Fruit fly (Drosophila melanogaster) whole organism, prepupa: Measurements from ENCODE around the gene ppk31.
A peak's percentile ranks its signal among the peaks of the same experiment; 100 is the strongest.

Source experiments
- CG10631 ChIP-seq: fragments of 200-800 bp; sonication (Bioruptor generic); optimal IDR thresholded peaks from 2 replicates; lab custom pipeline; 2016; ENCODE audit warnings: missing biosample characterization, missing genetic modification characterization
- CG10669 ChIP-seq: fragments of 200-800 bp; sonication (Bioruptor generic); optimal IDR thresholded peaks from 3 replicates; lab custom pipeline; 2018; ENCODE audit warnings: missing biosample characterization, mild to moderate bottlenecking, missing genetic modification characterization, moderate library complexity
- CG11294 ChIP-seq: fragments of 200-800 bp; sonication (Bioruptor generic); IDR thresholded peaks from 2 replicates; pipeline ENCODE4 v1.3.6; 2022; ENCODE audit warnings: missing biosample characterization, missing genetic modification characterization
- CG11762 ChIP-seq: fragments of 200-800 bp; sonication (Bioruptor generic); optimal IDR thresholded peaks from 3 replicates; lab custom pipeline; 2016; ENCODE audit warnings: missing biosample characterization, missing genetic modification characterization; ENCODE audit not compliant: insufficient read depth
- CG1621 ChIP-seq: fragments of 200-800 bp; sonication (Bioruptor generic); optimal IDR thresholded peaks from 3 replicates; lab custom pipeline; 2018; ENCODE audit warnings: missing biosample characterization, mild to moderate bottlenecking, missing genetic modification characterization
- CG3032 ChIP-seq: fragments of 200-800 bp; optimal IDR thresholded peaks from 2 replicates; lab custom pipeline; 2019; ENCODE audit warnings: missing biosample characterization, mild to moderate bottlenecking, missing genetic modification characterization, moderate library complexity
- CG31627 ChIP-seq: fragments of 200-800 bp; sonication (Bioruptor generic); optimal IDR thresholded peaks from 3 replicates; lab custom pipeline; 2016; ENCODE audit warnings: missing biosample characterization, missing genetic modification characterization
- CG32006 ChIP-seq: fragments of 200-800 bp; sonication (Bioruptor generic); optimal IDR thresholded peaks from 3 replicates; lab custom pipeline; 2017; ENCODE audit warnings: missing biosample characterization, mild to moderate bottlenecking, missing genetic modification characterization
- CG34406 ChIP-seq: fragments of 200-800 bp; sonication (Bioruptor generic); optimal IDR thresholded peaks from 3 replicates; lab custom pipeline; 2016; ENCODE audit warnings: missing biosample characterization, missing genetic modification characterization
- CG3919 ChIP-seq: fragments of 200-800 bp; sonication (Bioruptor generic); optimal IDR thresholded peaks from 3 replicates; lab custom pipeline; 2016; ENCODE audit warnings: missing biosample characterization, missing genetic modification characterization
- CG4318 ChIP-seq: fragments of 200-800 bp; sonication (Bioruptor generic); optimal IDR thresholded peaks from 3 replicates; lab custom pipeline; 2017; ENCODE audit warnings: missing biosample characterization, mild to moderate bottlenecking, missing genetic modification characterization
- CG6163 ChIP-seq: fragments of 200-800 bp; sonication (Bioruptor generic); IDR thresholded peaks from 3 replicates; pipeline ENCODE4 v1.3.6; 2022; ENCODE audit warnings: missing biosample characterization, missing genetic modification characterization
- CG6808 ChIP-seq: fragments of 200-800 bp; sonication (Bioruptor generic); optimal IDR thresholded peaks from 3 replicates; lab custom pipeline; 2017; ENCODE audit warnings: missing biosample characterization, missing genetic modification characterization, mild to moderate bottlenecking, moderate library complexity, missing genetic modification reagents
- CG8119 ChIP-seq: fragments of 200-800 bp; sonication (Bioruptor generic); IDR thresholded peaks from 3 replicates; pipeline ENCODE4 v1.3.6; 2022; ENCODE audit warnings: missing biosample characterization, missing genetic modification characterization
- CG9139 ChIP-seq: fragments of 200-800 bp; sonication (Bioruptor generic); optimal IDR thresholded peaks from 3 replicates; lab custom pipeline; 2017; ENCODE audit warnings: missing biosample characterization, mild to moderate bottlenecking, missing genetic modification characterization
- Eip75B ChIP-seq: fragments of 200-800 bp; sonication (Bioruptor generic); optimal IDR thresholded peaks from 3 replicates; lab custom pipeline; 2016; ENCODE audit warnings: missing biosample characterization, missing genetic modification characterization
- Eip78C ChIP-seq: fragments of 200-800 bp; sonication (Bioruptor generic); peaks from one replicate; lab custom pipeline; 2016; ENCODE audit warnings: missing biosample characterization, missing genetic modification characterization
- Eip93F ChIP-seq: fragments of 200-800 bp; sonication (Bioruptor generic); optimal IDR thresholded peaks from 2 replicates; lab custom pipeline; 2016; ENCODE audit warnings: missing biosample characterization, mild to moderate bottlenecking, missing genetic modification characterization
- Ets96B ChIP-seq: fragments of 200-800 bp; optimal IDR thresholded peaks from 2 replicates; lab custom pipeline; 2019; ENCODE audit warnings: missing biosample characterization, mild to moderate bottlenecking, missing genetic modification characterization, moderate library complexity
- Hr38 ChIP-seq: sonication (Bioruptor generic); optimal IDR thresholded peaks from 2 replicates; lab custom pipeline; 2016; ENCODE audit warnings: missing biosample characterization, missing genetic modification characterization
- Hr39 ChIP-seq: fragments of 200-800 bp; sonication (Bioruptor generic); optimal IDR thresholded peaks from 2 replicates; lab custom pipeline; 2016; ENCODE audit warnings: missing biosample characterization, missing genetic modification characterization
- Hr4 ChIP-seq: fragments of 200-800 bp; sonication (Bioruptor generic); optimal IDR thresholded peaks from 3 replicates; lab custom pipeline; 2016; ENCODE audit warnings: missing biosample characterization, missing genetic modification characterization
- Lpt ChIP-seq: fragments of 200-800 bp; sonication (Bioruptor generic); optimal IDR thresholded peaks from 3 replicates; lab custom pipeline; 2016; ENCODE audit warnings: missing biosample characterization, missing genetic modification characterization
- OdsH ChIP-seq: fragments of 200-800 bp; sonication (Bioruptor generic); optimal IDR thresholded peaks from 3 replicates; lab custom pipeline; 2016; ENCODE audit warnings: missing biosample characterization, missing genetic modification characterization
- Smox ChIP-seq: fragments of 200-800 bp; sonication (Bioruptor generic); optimal IDR thresholded peaks from 3 replicates; lab custom pipeline; 2016; ENCODE audit warnings: missing biosample characterization, missing genetic modification characterization
- Sox14 ChIP-seq: fragments of 200-800 bp; sonication (Bioruptor generic); optimal IDR thresholded peaks from 3 replicates; lab custom pipeline; 2016; ENCODE audit warnings: missing biosample characterization, missing genetic modification characterization
- achi ChIP-seq: fragments of 200-800 bp; sonication (Bioruptor generic); optimal IDR thresholded peaks from 3 replicates; lab custom pipeline; 2016; ENCODE audit warnings: missing biosample characterization, missing genetic modification characterization
- acj6 ChIP-seq: fragments of 200-800 bp; sonication (Bioruptor generic); optimal IDR thresholded peaks from 3 replicates; lab custom pipeline; 2016; ENCODE audit warnings: missing biosample characterization, missing genetic modification characterization
- dac ChIP-seq: fragments of 200-800 bp; sonication (Bioruptor generic); optimal IDR thresholded peaks from 2 replicates; lab custom pipeline; 2017; ENCODE audit warnings: missing biosample characterization, mild to moderate bottlenecking, missing genetic modification characterization
- dsx ChIP-seq: fragments of 200-800 bp; optimal IDR thresholded peaks from 3 replicates; lab custom pipeline; 2019; ENCODE audit warnings: missing biosample characterization, mild to moderate bottlenecking, missing genetic modification characterization, moderate library complexity; ENCODE audit not compliant: poor library complexity, severe bottlenecking
- eg ChIP-seq: fragments of 200-800 bp; sonication (Bioruptor generic); IDR thresholded peaks from 3 replicates; pipeline ENCODE4 v1.3.6; 2022; ENCODE audit warnings: missing biosample characterization, missing genetic modification characterization
- fd59A ChIP-seq: fragments of 200-800 bp; sonication (Bioruptor generic); optimal IDR thresholded peaks from 2 replicates; lab custom pipeline; 2017; ENCODE audit warnings: missing biosample characterization, mild to moderate bottlenecking, missing genetic modification characterization, missing genetic modification reagents
- net ChIP-seq: fragments of 200-800 bp; sonication (Bioruptor generic); optimal IDR thresholded peaks from 3 replicates; lab custom pipeline; 2016; ENCODE audit warnings: missing biosample characterization, missing genetic modification characterization
- pdm3 ChIP-seq: fragments of 200-800 bp; sonication (Bioruptor generic); optimal IDR thresholded peaks from 3 replicates; lab custom pipeline; 2016; ENCODE audit warnings: missing biosample characterization, missing genetic modification characterization
- salr ChIP-seq, 2 experiments: fragments of 200-800 bp; sonication (Bioruptor generic); optimal IDR thresholded peaks; 3 replicates each; lab custom pipeline; 2016 to 2018; ENCODE audit warnings: missing biosample characterization in 2 of 2, missing genetic modification characterization in 2 of 2, mild to moderate bottlenecking in 1 of 2
- spab ChIP-seq: fragments of 200-800 bp; sonication (Bioruptor generic); optimal IDR thresholded peaks from 2 replicates; lab custom pipeline; 2017; ENCODE audit warnings: missing biosample characterization, mild to moderate bottlenecking, missing genetic modification characterization, missing genetic modification reagents
- ss ChIP-seq, 2 experiments: fragments of 200-800 bp; sonication (Bioruptor generic); optimal IDR thresholded peaks; 2 replicates in 1 of 2; 3 replicates in 1 of 2; lab custom pipeline; 2017 to 2018; ENCODE audit warnings: mild to moderate bottlenecking in 2 of 2, missing biosample characterization in 2 of 2, missing genetic modification characterization in 2 of 2, moderate library complexity in 1 of 2
- svp ChIP-seq: fragments of 200-800 bp; sonication (Bioruptor generic); peaks from one replicate; lab custom pipeline; 2016; ENCODE audit warnings: missing biosample characterization, missing genetic modification characterization

The ppk31 gene

dm6 chr3R:27177567-27177966 lies 14.6 kb downstream of the ppk31 start (continued):
- TF ChIP-seq CG8119 (GFP tag; lab: Robert Waterston, UW) (no peak), CG6163 (GFP tag; lab: Robert Waterston, UW) (no peak), CG3919 (peak; percentile 39), Eip93F (GFP tag; lab: Kevin White, UChicago) (no peak), svp (GFP tag; lab: Kevin White, UChicago) (peak; percentile 62), Eip75B (GFP tag; lab: Kevin White, UChicago) (peak; percentile 24), salr (GFP tag; optimal IDR thresholded peaks at IDR 0.05; lab: Kevin White, UChicago) (peak in 1 of 2 experiments; percentile 14), CG4318 (GFP tag; lab: Kevin White, UChicago) (no peak), CG34406 (peak; percentile 42), Lpt (GFP tag; lab: Kevin White, UChicago) (no peak), CG6808 (peak; percentile 50), Hr38 (GFP tag; lab: Kevin White, UChicago) (no peak)

- TF ChIP-seq CG6808 (peak; percentile 73), CG9139 (GFP tag; lab: Kevin White, UChicago) (peak; percentile 19), CG3032 (tag; lab: Kevin White, UChicago) (peak; percentile 62), Eip75B (GFP tag; lab: Kevin White, UChicago) (peak; percentile 13), Smox (GFP tag; lab: Kevin White, UChicago) (no peak), dsx (GFP tag; lab: Kevin White, UChicago) (peak; percentile 53), CG32006 (peak; percentile 48), eg (GFP tag; lab: Robert Waterston, UW) (no peak), Hr39 (GFP tag; lab: Kevin White, UChicago) (no peak), achi (GFP tag; lab: Kevin White, UChicago) (peak; percentile 41), dac (no peak), acj6 (GFP tag; lab: Kevin White, UChicago) (peak; percentile 23), ss (GFP tag; optimal IDR thresholded peaks at IDR 0.05; lab: Kevin White, UChicago) (peak; percentile 31 to 95), fd59A (GFP tag; lab: Kevin White, UChicago) (peak; percentile 51), CG11762 (GFP tag; lab: Kevin White, UChicago) (no peak), Sox14 (GFP tag; lab: Kevin White, UChicago) (peak; percentile 39), CG10631 (GFP tag; lab: Kevin White, UChicago) (peak; percentile 66), CG11294 (GFP tag; lab: Robert Waterston, UW) (no peak), CG10669 (GFP tag; lab: Kevin White, UChicago) (peak; percentile 56), CG8119 (GFP tag; lab: Robert Waterston, UW) (peak; percentile 60; the same call in 2 of the 3 replicates), Eip78C (GFP tag; lab: Kevin White, UChicago) (peak; percentile 85), net (GFP tag; lab: Kevin White, UChicago) (peak; percentile 3), CG1621 (peak; percentile 24), Ets96B (tag; lab: Kevin White, UChicago) (peak; percentile 69), CG31627 (GFP tag; lab: Kevin White, UChicago) (no peak), CG6163 (GFP tag; lab: Robert Waterston, UW) (peak; percentile 32; the same call in 1 of the 3 replicates), pdm3 (GFP tag; lab: Kevin White, UChicago) (peak; percentile 26), CG3919 (peak; percentile 48), spab (GFP tag; lab: Kevin White, UChicago) (peak; percentile 60), OdsH (GFP tag; lab: Kevin White, UChicago) (peak; percentile 22), salr (GFP tag; optimal IDR thresholded peaks at IDR 0.05; lab: Kevin White, UChicago) (peak; percentile 4 to 47), Hr4 (peak; percentile 47)
Measured at dm6 chr3R:27178546-27179375, 15.8 kb downstream of the ppk31 start.
